Worm (Caenorhabditis elegans) whole organism, late embryonic: ENCODE measurements around the gene F54E2.1.

ENCODE experiments used
- F13H6.1 ChIP-seq: sonication (generic microtip); optimal IDR thresholded peaks from 2 replicates; lab custom pipeline; 2016; ENCODE audit warnings: missing genetic modification characterization, missing compliant biosample characterization
- ama-1 ChIP-seq: fragments of 150-350 bp; optimal IDR thresholded peaks from 2 replicates; lab custom pipeline; 2014
- dmd-4 ChIP-seq: sonication (generic microtip); optimal IDR thresholded peaks from 2 replicates; lab custom pipeline; 2016; ENCODE audit warnings: borderline replicate concordance, missing genetic modification characterization, missing compliant biosample characterization
- ets-4 ChIP-seq: sonication (generic microtip); optimal IDR thresholded peaks from 2 replicates; lab custom pipeline; 2016; ENCODE audit warnings: missing genetic modification characterization, missing compliant biosample characterization
- fkh-10 ChIP-seq: fragments of 150-350 bp; optimal IDR thresholded peaks from 2 replicates; lab custom pipeline; 2014; ENCODE audit warnings: missing biosample characterization, missing genetic modification reagents, missing genetic modification characterization
- hlh-30 ChIP-seq: sonication (generic microtip); optimal IDR thresholded peaks from 2 replicates; lab custom pipeline; 2017; ENCODE audit warnings: antibody characterized with exemption, missing genetic modification characterization, missing compliant biosample characterization; ENCODE audit not compliant: insufficient read depth
- nfya-1 ChIP-seq: sonication (generic microtip); optimal IDR thresholded peaks from 2 replicates; lab custom pipeline; 2017; ENCODE audit warnings: missing genetic modification characterization, mild to moderate bottlenecking, missing compliant biosample characterization, antibody characterized with exemption, moderate library complexity
- sox-4 ChIP-seq: sonication (generic microtip); optimal IDR thresholded peaks from 2 replicates; lab custom pipeline; 2017; ENCODE audit warnings: mild to moderate bottlenecking, missing genetic modification characterization, inconsistent platforms, missing compliant biosample characterization
- unc-55 ChIP-seq: sonication (generic microtip); optimal IDR thresholded peaks from 2 replicates; lab custom pipeline; 2017; ENCODE audit warnings: missing biosample characterization, missing genetic modification reagents, missing genetic modification characterization

DNA sequence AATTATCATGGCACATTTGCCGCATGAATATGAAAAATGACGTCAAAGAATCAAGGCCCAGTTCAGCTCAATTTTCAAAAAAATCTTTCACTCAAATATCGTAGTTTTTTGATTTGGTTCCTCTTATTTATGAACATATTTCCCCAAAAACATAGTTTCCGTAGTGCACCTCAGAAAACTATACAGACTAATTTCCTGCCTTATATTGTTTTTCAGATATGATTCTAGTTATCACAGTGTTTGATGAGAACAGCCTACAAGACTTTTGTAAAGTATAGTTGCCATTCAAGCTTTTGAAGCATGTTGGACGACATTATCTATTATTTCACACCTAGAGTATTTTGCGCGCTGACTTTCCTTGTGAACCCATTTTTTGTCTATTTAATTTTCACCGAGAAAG, 22.5 kb downstream of the F54E2.1 start, which contains the start of gene srj-50:
- TF ChIP-seq dmd-4 (no peak), F13H6.1 (tag; lab: Kevin White, UChicago) (no peak), unc-55 (GFP tag; lab: Kevin White, UChicago) (no peak), fkh-10 (GFP tag; lab: Kevin White, UChicago) (no peak), ama-1 (no peak), ets-4 (tag; lab: Kevin White, UChicago) (no peak), sox-4 (tag; lab: Kevin White, UChicago) (no peak), nfya-1 (no peak), hlh-30 (tag; lab: Kevin White, UChicago) (no peak)
